Fruit fly (Drosophila melanogaster) whole organism, prepupa: ENCODE data around the gene tll.

ENCODE experiments used
- CG7368 ChIP-seq: fragments of 200-800 bp; sonication (Bioruptor generic); optimal IDR thresholded peaks from 3 replicates; lab custom pipeline; 2016; ENCODE audit warnings: missing biosample characterization, missing genetic modification characterization
- CG8319 ChIP-seq: fragments of 200-800 bp; sonication (Bioruptor generic); optimal IDR thresholded peaks from 3 replicates; lab custom pipeline; 2016; ENCODE audit warnings: missing biosample characterization, missing genetic modification characterization
- Ets96B ChIP-seq: fragments of 200-800 bp; optimal IDR thresholded peaks from 2 replicates; lab custom pipeline; 2019; ENCODE audit warnings: missing biosample characterization, mild to moderate bottlenecking, missing genetic modification characterization, moderate library complexity
- Sox102F ChIP-seq: fragments of 200-800 bp; sonication (Bioruptor generic); optimal IDR thresholded peaks from 2 replicates; lab custom pipeline; 2016; ENCODE audit warnings: missing biosample characterization, mild to moderate bottlenecking, missing genetic modification characterization
- achi ChIP-seq: fragments of 200-800 bp; sonication (Bioruptor generic); optimal IDR thresholded peaks from 3 replicates; lab custom pipeline; 2016; ENCODE audit warnings: missing biosample characterization, missing genetic modification characterization
- cyc ChIP-seq: fragments of 200-800 bp; sonication (Bioruptor generic); optimal IDR thresholded peaks from 3 replicates; lab custom pipeline; 2016; ENCODE audit warnings: missing biosample characterization, missing genetic modification characterization
- esn ChIP-seq: fragments of 200-800 bp; sonication (Bioruptor generic); optimal IDR thresholded peaks from 2 replicates; lab custom pipeline; 2016; ENCODE audit warnings: missing biosample characterization, mild to moderate bottlenecking, missing genetic modification characterization, moderate library complexity
- fkh ChIP-seq: fragments of 200-800 bp; sonication (Bioruptor generic); optimal IDR thresholded peaks from 3 replicates; lab custom pipeline; 2017; ENCODE audit warnings: missing biosample characterization, mild to moderate bottlenecking, missing genetic modification characterization, moderate library complexity
- net ChIP-seq: fragments of 200-800 bp; sonication (Bioruptor generic); optimal IDR thresholded peaks from 3 replicates; lab custom pipeline; 2016; ENCODE audit warnings: missing biosample characterization, missing genetic modification characterization
- spab ChIP-seq: fragments of 200-800 bp; sonication (Bioruptor generic); optimal IDR thresholded peaks from 2 replicates; lab custom pipeline; 2017; ENCODE audit warnings: missing biosample characterization, mild to moderate bottlenecking, missing genetic modification characterization, missing genetic modification reagents
- svp ChIP-seq: fragments of 200-800 bp; sonication (Bioruptor generic); peaks from one replicate; lab custom pipeline; 2016; ENCODE audit warnings: missing biosample characterization, missing genetic modification characterization
- vri ChIP-seq: fragments of 200-800 bp; sonication (Bioruptor generic); optimal IDR thresholded peaks from 3 replicates; lab custom pipeline; 2016; ENCODE audit warnings: missing biosample characterization, mild to moderate bottlenecking, missing genetic modification characterization

The tll gene

DNA sequence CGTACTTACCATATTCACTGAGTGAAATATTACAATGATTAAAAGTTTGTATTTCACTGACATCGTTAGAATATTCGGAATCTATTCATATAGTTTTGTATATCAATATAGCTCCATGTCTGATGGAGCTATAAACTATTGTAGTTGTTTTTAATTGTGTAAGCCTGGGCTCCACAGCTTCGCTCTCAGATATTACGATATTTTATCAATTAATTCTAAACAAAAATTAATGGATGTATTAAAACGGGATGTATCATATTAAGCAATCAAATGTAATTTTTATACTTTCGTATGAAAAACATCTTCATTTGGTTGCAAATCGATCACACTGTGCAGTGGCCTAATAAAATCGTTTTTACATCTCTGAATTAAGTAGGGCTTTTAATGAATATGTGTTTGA lies 49.9 kb downstream of the tll start, which contains the start of gene CG33483:
Gene CG33483, minus strand, starts transcription at position 101 of the 400 bp plus-strand sequence.
- TF ChIP-seq achi (GFP tag; lab: Kevin White, UChicago) (no peak), fkh (GFP tag; lab: Kevin White, UChicago) (no peak), CG8319 (no peak), vri (no peak), esn (no peak), cyc (GFP tag; lab: Kevin White, UChicago) (no peak), spab (GFP tag; lab: Kevin White, UChicago) (no peak), Sox102F (no peak), net (GFP tag; lab: Kevin White, UChicago) (no peak), Ets96B (no peak), CG7368 (GFP tag; lab: Kevin White, UChicago) (no peak)
- TF ChIP-seq, all 60 proteins: peak for 0

DNA sequence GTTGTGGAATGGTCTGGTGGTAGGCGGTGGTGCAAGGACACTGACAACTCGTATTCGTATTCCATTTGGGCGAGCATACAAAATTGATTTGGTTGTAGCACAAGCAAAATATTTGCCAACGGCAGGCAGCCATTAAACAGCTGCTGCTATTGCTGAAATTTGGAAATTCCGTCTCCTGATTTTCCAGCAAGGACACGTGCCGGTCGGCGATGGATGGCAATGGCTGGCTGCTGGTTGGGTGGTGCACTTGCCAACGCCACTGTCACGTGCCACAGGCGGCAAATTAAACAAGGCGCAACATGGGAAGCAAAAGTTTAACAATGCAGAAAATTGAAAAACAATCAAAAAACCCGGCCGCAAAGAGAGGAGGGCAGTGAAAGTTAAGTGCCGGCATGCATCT lies 51.9 kb downstream of the tll start:
- peak; percentile 27 for TF ChIP-seq svp (GFP tag; lab: Kevin White, UChicago)
- TF ChIP-seq Ets96B = no peak
